Worm (Caenorhabditis elegans): ENCODE data around the gene F12E12.6.
"Not testable (repeated sequence)": the region's sequence is repeated elsewhere in the genome, so short reads cannot be mapped to it uniquely, and the experiment has no call there.

The F12E12.6 gene

DNA sequence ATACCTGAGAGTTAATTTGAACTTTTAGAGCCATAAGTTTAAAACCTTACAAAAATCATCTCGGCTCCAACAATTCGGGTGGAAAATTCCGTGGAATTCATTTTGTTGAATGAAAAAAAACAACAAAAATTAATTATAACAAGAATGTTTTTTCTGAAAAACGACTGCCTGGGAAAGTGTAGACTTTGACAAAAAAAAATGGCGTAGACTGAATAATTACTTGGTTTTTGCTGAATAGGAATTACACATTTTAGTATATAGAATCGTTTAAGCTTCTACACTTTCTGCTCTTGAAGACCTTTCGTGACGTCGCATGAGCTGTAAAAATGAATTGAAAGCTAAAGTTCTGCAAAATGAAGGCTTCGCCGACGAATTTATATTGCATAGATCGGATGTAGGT is 27.7 kb upstream of the F12E12.6 start, which contains the start of gene srx-112:
TSS of gene srx-112 (minus strand) at position 101 of the 400 bp plus-strand sequence.
- TF ChIP-seq C08G9.2 (tag; optimal IDR thresholded peaks at IDR 0.05) (no peak), unc-86 (tag; optimal IDR thresholded peaks at IDR 0.05) (no peak), ceh-18 (tag; optimal IDR thresholded peaks at IDR 0.05) (no peak), K09A11.1 (tag; optimal IDR thresholded peaks at IDR 0.05; ENCODE audit: insufficient read depth) (no peak), che-1 (tag; optimal IDR thresholded peaks at IDR 0.05) (no peak), ceh-2 (tag; optimal IDR thresholded peaks at IDR 0.05) (no peak), elt-4 (tag; optimal IDR thresholded peaks at IDR 0.05) (no peak), mec-3 (tag; optimal IDR thresholded peaks at IDR 0.05; ENCODE audit: borderline replicate concordance) (no peak), pha-2 (tag; optimal IDR thresholded peaks at IDR 0.05) (no peak), pag-3 (tag; optimal IDR thresholded peaks at IDR 0.05; ENCODE audit: borderline replicate concordance) (no peak), fkh-6 (tag; optimal IDR thresholded peaks at IDR 0.05) (no peak)

DNA sequence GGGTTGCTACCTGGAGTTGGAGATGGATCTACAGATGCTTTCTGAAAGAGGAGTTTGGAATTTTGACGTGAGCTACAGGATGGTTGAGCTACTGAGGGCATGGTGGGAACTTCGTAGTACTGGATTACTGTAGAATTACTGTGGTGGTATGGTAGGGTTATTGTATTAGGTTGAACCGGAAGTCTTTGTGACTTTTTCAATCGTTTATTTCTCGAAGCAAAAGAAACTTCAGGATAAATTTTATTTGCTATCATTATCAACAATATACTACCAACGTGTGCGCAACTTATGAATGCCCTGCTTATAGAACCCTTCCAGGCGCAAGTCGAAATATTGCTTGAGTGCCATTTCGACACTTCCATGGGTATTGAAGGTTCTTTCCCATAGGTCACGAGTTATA is 24.9 kb upstream of the F12E12.6 start, which contains the start of gene T24E12.6:
TSS of gene T24E12.6 (minus strand) at position 101 of the 400 bp plus-strand sequence.
- not testable (repeated sequence) for TF ChIP-seq zip-5, lin-11, npax-4 (tag; optimal IDR thresholded peaks at IDR 0.05)

DNA sequence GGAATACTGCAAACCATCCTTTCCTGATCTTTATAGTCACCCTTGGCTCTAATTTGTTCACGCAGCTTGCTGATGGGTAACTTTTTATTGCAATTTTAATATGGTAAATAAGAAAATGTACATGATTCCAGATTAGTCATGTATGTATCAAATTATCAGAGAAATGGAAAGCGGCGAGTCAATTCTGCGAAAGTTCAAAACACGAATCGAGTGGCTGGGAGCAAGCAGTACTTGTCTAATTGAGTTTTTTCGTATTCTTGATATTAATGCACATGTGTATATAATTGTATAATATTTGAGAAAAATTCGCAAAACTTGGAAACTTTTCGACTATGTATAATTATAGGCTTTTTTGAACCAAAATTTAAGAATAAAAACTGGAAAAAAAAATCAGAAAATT is 22.3 kb upstream of the F12E12.6 start, which contains the start of gene T24E12.12:
TSS of gene T24E12.12 (plus strand) at position 281 of the 400 bp plus-strand sequence.
- TF ChIP-seq tbx-7 (tag; optimal IDR thresholded peaks at IDR 0.05): no peak
- TF ChIP-seq hlh-13 (GFP tag; optimal IDR thresholded peaks at IDR 0.05): no peak
- TF ChIP-seq sdc-2 (tag; optimal IDR thresholded peaks at IDR 0.05): no peak
- TF ChIP-seq unc-42 (tag; optimal IDR thresholded peaks at IDR 0.05): no peak
- no peak for TF ChIP-seq zip-5 (tag; optimal IDR thresholded peaks at IDR 0.05)

DNA sequence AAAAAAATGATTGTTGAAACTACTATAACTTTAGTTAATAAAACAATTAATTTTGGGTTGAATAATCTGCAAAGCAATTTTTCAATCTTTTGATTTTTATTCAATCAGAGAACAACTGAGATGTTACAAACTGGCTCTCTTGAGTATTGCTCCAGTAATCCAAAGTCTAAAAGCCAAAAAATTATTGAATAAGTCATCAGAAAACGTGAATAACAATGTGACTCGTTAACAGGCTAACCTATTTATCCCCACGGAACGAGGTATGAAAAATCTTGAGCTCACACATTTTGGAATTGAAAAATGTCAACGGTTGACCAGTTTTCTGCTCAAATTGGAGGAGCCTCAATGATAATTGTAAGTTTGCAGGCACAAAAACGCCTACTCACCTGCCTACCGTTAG is 20.8 kb upstream of the F12E12.6 start, which contains the start of gene srx-111:
TSS of gene srx-111 (plus strand) at position 301 of the 400 bp plus-strand sequence.
- TF ChIP-seq rnt-1 (tag; optimal IDR thresholded peaks at IDR 0.05): no peak
- TF ChIP-seq madf-2 (tag; optimal IDR thresholded peaks at IDR 0.05): no peak
- no peak for TF ChIP-seq ceh-9 (tag; optimal IDR thresholded peaks at IDR 0.05)
- TF ChIP-seq gmeb-2 (tag; optimal IDR thresholded peaks at IDR 0.05): no peak
- no peak for TF ChIP-seq tbx-7 (tag; optimal IDR thresholded peaks at IDR 0.05)
- no peak for TF ChIP-seq zip-5 (tag; optimal IDR thresholded peaks at IDR 0.05)
- TF ChIP-seq ceh-2 (tag; optimal IDR thresholded peaks at IDR 0.05): no peak
- TF ChIP-seq che-1 (tag; optimal IDR thresholded peaks at IDR 0.05): no peak
- TF ChIP-seq elt-2 (tag; optimal IDR thresholded peaks at IDR 0.05): no peak

DNA sequence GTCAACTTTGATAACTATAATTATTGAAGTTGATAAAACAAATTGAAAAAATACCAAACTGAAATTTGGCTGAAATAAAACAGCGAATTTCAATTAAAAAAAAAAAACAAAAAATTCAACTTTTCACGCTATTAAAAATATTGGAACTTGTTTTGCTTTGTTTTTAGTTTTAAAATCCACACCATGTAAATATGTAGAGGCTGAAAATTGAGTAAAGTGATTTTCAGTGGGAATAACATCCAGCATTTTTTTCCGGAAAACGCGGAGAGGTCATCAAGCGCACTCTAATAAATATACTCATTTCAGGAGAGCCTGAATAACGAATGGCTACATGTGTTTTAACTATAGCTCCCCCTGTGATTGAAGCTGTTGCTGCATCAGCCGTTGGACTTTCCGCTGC is 16.9 kb upstream of the F12E12.6 start, which contains the start of gene rcd-1:
TSS of gene rcd-1 (plus strand) at position 301 of the 400 bp plus-strand sequence.
- TF ChIP-seq pha-2 (tag; optimal IDR thresholded peaks at IDR 0.05) (no peak), sox-4 (tag; optimal IDR thresholded peaks at IDR 0.05) (no peak), hlh-30 (tag; optimal IDR thresholded peaks at IDR 0.05; ENCODE audit: insufficient read depth) (no peak), T23F11.4 (GFP tag; optimal IDR thresholded peaks at IDR 0.05) (no peak), pros-1 (tag; optimal IDR thresholded peaks at IDR 0.05) (no peak), ceh-2 (tag; optimal IDR thresholded peaks at IDR 0.05) (no peak), C38D4.7 (GFP tag; optimal IDR thresholded peaks at IDR 0.05) (no peak), npax-4 (tag; optimal IDR thresholded peaks at IDR 0.05) (no peak), dve-1 (tag; optimal IDR thresholded peaks at IDR 0.05) (no peak), nhr-11 (tag; optimal IDR thresholded peaks at IDR 0.05) (no peak)

DNA sequence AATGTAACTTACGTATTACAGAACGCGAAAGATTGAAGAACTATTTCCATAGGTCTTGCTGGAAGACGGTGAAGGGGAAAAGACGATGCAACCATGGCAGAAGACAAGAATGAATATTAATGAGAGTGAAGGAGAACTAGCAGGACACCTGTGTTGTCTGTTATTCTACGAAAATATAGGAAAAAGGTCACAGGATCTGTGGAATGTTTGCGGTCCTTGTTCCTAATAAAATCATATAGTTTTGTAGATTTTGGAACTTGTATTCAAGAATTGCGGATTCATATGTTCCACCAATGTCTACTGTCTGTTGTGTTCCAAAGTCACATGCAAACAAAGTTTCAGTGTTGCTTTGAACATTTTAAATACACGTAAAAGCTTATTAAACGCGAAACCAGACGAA is 15.4 kb upstream of the F12E12.6 start, which contains the start of gene sdz-11:
TSS of gene sdz-11 (minus strand) at position 101 of the 400 bp plus-strand sequence.
- TF ChIP-seq madf-2 (tag; optimal IDR thresholded peaks at IDR 0.05): no peak
- no peak for TF ChIP-seq sox-2 (GFP tag; IDR thresholded peaks at IDR 0.05)
- no peak for TF ChIP-seq hlh-15 (tag; optimal IDR thresholded peaks at IDR 0.05)
- TF ChIP-seq pros-1 (tag; optimal IDR thresholded peaks at IDR 0.05): no peak
- TF ChIP-seq pat-9 (tag; optimal IDR thresholded peaks at IDR 0.05): no peak
- no peak for TF ChIP-seq ceh-34 (tag; optimal IDR thresholded peaks at IDR 0.05)
